Worm (Caenorhabditis elegans) whole organism, young adult: ENCODE data around the gene imp-2.

Experiments used
- B0019.2 ChIP-seq: fragments of 200-800 bp; sonication (Bioruptor generic); conservative IDR thresholded peaks from 2 replicates; pipeline ENCODE4 v1.3.6; 2022; ENCODE audit warnings: missing genetic modification reagents, missing genetic modification characterization, missing compliant biosample characterization
- B0035.1 ChIP-seq: sonication (generic microtip); optimal IDR thresholded peaks from 2 replicates; lab custom pipeline; 2016; ENCODE audit warnings: missing genetic modification characterization, mild to moderate bottlenecking, missing compliant biosample characterization, missing genotype, missing genetic modification reagents
- B0261.1 ChIP-seq: sonication (generic microtip); optimal IDR thresholded peaks from 2 replicates; lab custom pipeline; 2016; ENCODE audit warnings: mild to moderate bottlenecking, missing genetic modification characterization, moderate library complexity, missing compliant biosample characterization
- C06A6.2 ChIP-seq: fragments of 200-800 bp; sonication (Bioruptor generic); conservative IDR thresholded peaks from 2 replicates; pipeline ENCODE4 v1.3.6; 2022; ENCODE audit warnings: missing genetic modification characterization, missing compliant biosample characterization
- F10E7.11 ChIP-seq: sonication (generic microtip); optimal IDR thresholded peaks from 2 replicates; lab custom pipeline; 2017; ENCODE audit warnings: mild to moderate bottlenecking, missing genetic modification characterization, moderate library complexity, missing compliant biosample characterization
- T26A5.8 ChIP-seq: sonication (generic microtip); optimal IDR thresholded peaks from 2 replicates; lab custom pipeline; 2016; ENCODE audit warnings: missing genetic modification characterization, missing compliant biosample characterization
- Y67H2A.10 ChIP-seq: fragments of 200-800 bp; sonication (Bioruptor generic); conservative IDR thresholded peaks from 2 replicates; pipeline ENCODE4 v1.3.6; 2022; ENCODE audit warnings: missing genetic modification reagents, missing genetic modification characterization, missing compliant biosample characterization
- ZK185.1 ChIP-seq: sonication (generic microtip); optimal IDR thresholded peaks from 2 replicates; lab custom pipeline; 2016; ENCODE audit warnings: mild to moderate bottlenecking, missing genetic modification characterization, missing compliant biosample characterization; ENCODE audit not compliant: poor library complexity, severe bottlenecking
- aptf-2 ChIP-seq: fragments of 200-800 bp; sonication (Bioruptor generic); conservative IDR thresholded peaks from 2 replicates; pipeline ENCODE4 v1.3.6; 2022; ENCODE audit warnings: missing genetic modification reagents, missing genetic modification characterization, missing compliant biosample characterization
- atf-7 ChIP-seq: sonication (generic microtip); optimal IDR thresholded peaks from 2 replicates; lab custom pipeline; 2017; ENCODE audit warnings: mild to moderate bottlenecking, missing genetic modification characterization, missing compliant biosample characterization
- ccch-3 ChIP-seq: fragments of 200-800 bp; sonication (Bioruptor generic); optimal IDR thresholded peaks from 2 replicates; lab custom pipeline; 2018; ENCODE audit warnings: mild to moderate bottlenecking, missing genetic modification characterization, missing compliant biosample characterization
- cebp-1 ChIP-seq, 2 experiments: fragments of 200-800 bp in 1 of 2; sonication (Bioruptor generic) in 1 of 2; sonication (generic microtip) in 1 of 2; IDR thresholded peaks in 1 of 2; optimal IDR thresholded peaks in 1 of 2; 2 replicates each; pipeline versions ENCODE4 v1.3.6 to Lab custom; 2017 to 2022; ENCODE audit warnings: missing compliant biosample characterization in 2 of 2, missing genetic modification characterization in 2 of 2, mild to moderate bottlenecking in 1 of 2, missing genetic modification reagents in 1 of 2, moderate library complexity in 1 of 2
- ceh-27 ChIP-seq: fragments of 200-800 bp; sonication (Bioruptor generic); optimal IDR thresholded peaks from 2 replicates; lab custom pipeline; 2018; ENCODE audit warnings: mild to moderate bottlenecking, missing genetic modification characterization, moderate library complexity, missing compliant biosample characterization
- ceh-79 ChIP-seq: sonication (generic microtip); optimal IDR thresholded peaks from 2 replicates; lab custom pipeline; 2017; ENCODE audit warnings: mild to moderate bottlenecking, missing genetic modification characterization, missing compliant biosample characterization
- ceh-91 ChIP-seq: fragments of 200-800 bp; sonication (Bioruptor generic); IDR thresholded peaks from 2 replicates; pipeline ENCODE4 v1.3.6; 2022; ENCODE audit warnings: missing genetic modification reagents, missing genetic modification characterization, missing compliant biosample characterization
- dpff-1 ChIP-seq: sonication (generic microtip); optimal IDR thresholded peaks from 2 replicates; lab custom pipeline; 2017; ENCODE audit warnings: mild to moderate bottlenecking, missing genetic modification characterization, missing compliant biosample characterization
- dpl-1 ChIP-seq: fragments of 150-350 bp; optimal IDR thresholded peaks from 2 replicates; lab custom pipeline; 2014; ENCODE audit warnings: missing biosample characterization, missing genetic modification reagents, missing genetic modification characterization
- egl-18 ChIP-seq: fragments of 200-800 bp; sonication (Bioruptor generic); IDR thresholded peaks from 2 replicates; pipeline ENCODE4 v1.3.6; 2022; ENCODE audit warnings: missing genetic modification reagents, missing genetic modification characterization, missing compliant biosample characterization
- gei-17 ChIP-seq: fragments of 200-800 bp; sonication (Bioruptor generic); optimal IDR thresholded peaks from 2 replicates; lab custom pipeline; 2018; ENCODE audit warnings: mild to moderate bottlenecking, missing genetic modification characterization, missing compliant biosample characterization
- hmg-20 ChIP-seq: fragments of 200-800 bp; sonication (Bioruptor generic); IDR thresholded peaks from 2 replicates; pipeline ENCODE4 v1.3.6; 2022; ENCODE audit warnings: missing genetic modification reagents, missing genetic modification characterization, missing compliant biosample characterization
- hsf-1 ChIP-seq: fragments of 200-800 bp; sonication (Bioruptor generic); IDR thresholded peaks from 2 replicates; pipeline ENCODE4 v1.3.6; 2022; ENCODE audit warnings: missing genetic modification reagents, missing genetic modification characterization, missing compliant biosample characterization
- lin-35 ChIP-seq, 3 experiments: fragments of 150-350 bp in 2 of 3; sonication (generic microtip) in 1 of 3; optimal IDR thresholded peaks; 2 replicates each; lab custom pipeline; 2014 to 2018; ENCODE audit warnings: missing biosample characterization in 3 of 3, missing genetic modification characterization in 3 of 3, missing genetic modification reagents in 3 of 3
- lin-54 ChIP-seq: fragments of 200-800 bp; sonication (Bioruptor generic); optimal IDR thresholded peaks from 2 replicates; lab custom pipeline; 2018; ENCODE audit warnings: mild to moderate bottlenecking, missing genetic modification characterization, missing compliant biosample characterization
- madf-10 ChIP-seq: sonication (generic microtip); optimal IDR thresholded peaks from 2 replicates; lab custom pipeline; 2016; ENCODE audit warnings: mild to moderate bottlenecking, missing genetic modification characterization, missing compliant biosample characterization
- nfyb-1 ChIP-seq: fragments of 200-800 bp; sonication (Bioruptor generic); IDR thresholded peaks from 2 replicates; pipeline ENCODE4 v1.3.6; 2022; ENCODE audit warnings: missing genetic modification reagents, missing genetic modification characterization, missing compliant biosample characterization
- nhr-120 ChIP-seq: fragments of 200-800 bp; sonication (Bioruptor generic); IDR thresholded peaks from 2 replicates; pipeline ENCODE4 v1.3.6; 2022; ENCODE audit warnings: missing genetic modification characterization, missing compliant biosample characterization
- pbrm-1 ChIP-seq: fragments of 200-800 bp; sonication (Bioruptor generic); IDR thresholded peaks from 2 replicates; pipeline ENCODE4 v1.3.6; 2022; ENCODE audit warnings: missing genetic modification reagents, missing genetic modification characterization, missing compliant biosample characterization
- rcor-1 ChIP-seq: fragments of 200-800 bp; sonication (Bioruptor generic); IDR thresholded peaks from 2 replicates; pipeline ENCODE4 v1.3.6; 2022; ENCODE audit warnings: missing genetic modification reagents, missing genetic modification characterization, missing compliant biosample characterization
- snpc-3.4 ChIP-seq: sonication (generic microtip); optimal IDR thresholded peaks from 2 replicates; lab custom pipeline; 2017; ENCODE audit warnings: missing genetic modification characterization, mild to moderate bottlenecking, missing compliant biosample characterization, antibody characterized with exemption, moderate library complexity, missing genotype, missing genetic modification reagents
- tbp1 ChIP-seq: fragments of 200-800 bp; sonication (Bioruptor generic); optimal IDR thresholded peaks from 2 replicates; lab custom pipeline; 2018; ENCODE audit warnings: mild to moderate bottlenecking, missing genetic modification characterization, missing compliant biosample characterization
- unc-62 ChIP-seq: fragments of 150-350 bp; optimal IDR thresholded peaks from 2 replicates; lab custom pipeline; 2014; ENCODE audit warnings: missing biosample characterization, missing genetic modification reagents, missing genetic modification characterization
- xnd-1 ChIP-seq: sonication (generic microtip); optimal IDR thresholded peaks from 2 replicates; lab custom pipeline; 2016; ENCODE audit warnings: missing genotype, missing genetic modification reagents, missing genetic modification characterization, missing compliant biosample characterization

Gene imp-2

DNA sequence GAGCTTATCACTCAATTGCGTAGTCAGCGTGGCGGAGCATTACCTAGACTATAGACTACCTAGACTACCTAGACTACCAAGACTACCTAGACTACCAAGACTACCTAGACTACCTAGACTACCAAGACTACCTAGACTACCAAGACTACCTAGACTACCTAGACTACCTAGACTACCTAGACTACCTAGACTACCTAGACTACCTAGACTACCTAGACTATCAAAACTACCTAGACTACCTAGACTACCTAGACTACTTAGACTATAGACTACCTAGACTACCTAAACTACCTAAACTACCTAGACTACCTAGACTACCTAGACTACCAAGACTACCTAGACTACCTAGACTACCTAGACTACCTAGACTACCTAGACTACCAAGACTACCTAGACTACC, 47.8 kb downstream of the imp-2 start:
- peak; percentile 5 for TF ChIP-seq ceh-27
- peak; percentile 32 for TF ChIP-seq ZK185.1

DNA sequence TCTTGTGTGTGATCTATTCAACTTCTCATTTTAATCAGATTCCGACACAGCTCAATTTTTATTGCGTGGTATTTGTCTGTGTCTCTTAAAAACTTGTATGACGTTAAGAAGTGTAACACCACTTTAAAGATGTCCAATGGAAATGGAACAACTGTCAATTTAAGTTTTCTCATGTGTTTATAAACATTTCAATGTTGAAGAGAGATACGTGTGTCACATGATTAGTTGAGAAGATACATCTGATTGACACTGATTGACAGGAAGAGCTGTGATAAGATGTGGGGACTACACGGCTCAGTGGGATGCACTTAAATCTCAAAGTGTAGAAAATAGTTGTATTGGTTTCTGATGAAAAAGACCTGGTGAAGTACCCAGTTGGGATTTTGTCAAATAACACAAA, 50.4 kb downstream of the imp-2 start:
- TF ChIP-seq cebp-1 (GFP tag; IDR thresholded peaks at IDR 0.05; lab: Robert Waterston, UW): no peak
- TF ChIP-seq cebp-1 (tag; optimal IDR thresholded peaks at IDR 0.05; lab: Kevin White, UChicago): no peak
- no peak for TF ChIP-seq unc-62 (GFP tag; lab: Kevin White, UChicago)
- no peak for TF ChIP-seq nfyb-1 (GFP tag; lab: Robert Waterston, UW)
- TF ChIP-seq T26A5.8 (tag; lab: Kevin White, UChicago): no peak
- TF ChIP-seq xnd-1 (tag; lab: Kevin White, UChicago): no peak
- TF ChIP-seq tbp1: no peak
- no peak for TF ChIP-seq atf-7 (tag; lab: Kevin White, UChicago)
- TF ChIP-seq ceh-79 (tag; lab: Kevin White, UChicago): no peak
- no peak for TF ChIP-seq ceh-91 (GFP tag; lab: Robert Waterston, UW)
- TF ChIP-seq gei-17 (GFP tag; lab: Kevin White, UChicago): no peak
- no peak for TF ChIP-seq rcor-1 (GFP tag; lab: Robert Waterston, UW)
- no peak for TF ChIP-seq B0261.1 (tag; lab: Kevin White, UChicago)
- no peak for TF ChIP-seq B0019.2 (GFP tag; lab: Robert Waterston, UW)
- no peak for TF ChIP-seq dpff-1 (tag; lab: Kevin White, UChicago)
- TF ChIP-seq ccch-3 (GFP tag; lab: Kevin White, UChicago): no peak
- TF ChIP-seq egl-18 (GFP tag; lab: Robert Waterston, UW): no peak
- TF ChIP-seq lin-54 (GFP tag; lab: Kevin White, UChicago): no peak
- TF ChIP-seq C06A6.2 (GFP tag; lab: Robert Waterston, UW): no peak

DNA sequence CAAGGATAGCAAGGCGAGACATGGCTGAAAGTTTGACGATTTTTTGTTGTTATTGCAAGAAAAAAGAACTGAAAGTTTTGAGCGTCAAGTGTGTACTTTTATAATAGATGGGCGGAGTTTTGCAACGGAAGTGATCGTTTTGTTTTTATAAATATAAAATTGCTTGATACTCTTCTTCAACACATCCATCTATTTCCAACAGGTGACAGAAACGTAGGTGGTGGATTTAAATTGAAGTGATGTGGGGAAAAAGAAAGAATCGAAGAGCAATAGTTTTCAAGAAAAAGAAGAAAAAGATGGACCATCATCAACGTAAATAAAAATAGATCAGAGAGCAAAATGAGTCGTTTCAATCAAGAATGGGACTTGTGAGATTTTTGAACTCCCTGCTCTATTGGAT, 51.7 kb downstream of the imp-2 start, which contains the start of gene ttr-17:
Gene ttr-17 (minus strand): TSS at position 24 of the 400 bp plus-strand sequence.
- TF ChIP-seq nhr-120 (GFP tag; lab: Robert Waterston, UW) (no peak), dpl-1 (GFP tag; lab: Kevin White, UChicago) (no peak), pbrm-1 (no peak), lin-35 (GFP tag; optimal IDR thresholded peaks at IDR 0.05; lab: Kevin White, UChicago) (no peak), aptf-2 (GFP tag; lab: Robert Waterston, UW) (no peak), F10E7.11 (tag; lab: Kevin White, UChicago) (no peak), Y67H2A.10 (no peak), hmg-20 (GFP tag; lab: Robert Waterston, UW) (no peak), unc-62 (GFP tag; lab: Kevin White, UChicago) (no peak), B0035.1 (tag; lab: Kevin White, UChicago) (no peak), madf-10 (no peak), dpff-1 (tag; lab: Kevin White, UChicago) (no peak), snpc-3.4 (no peak), B0261.1 (tag; lab: Kevin White, UChicago) (no peak), hsf-1 (no peak), ceh-91 (GFP tag; lab: Robert Waterston, UW) (no peak)
- TF ChIP-seq, all 124 proteins: peak for 0
